Fruit fly (Drosophila melanogaster) whole organism, embryonic: ENCODE measurements around the gene cass.
A peak's percentile ranks its signal among the peaks of the same experiment; 100 is the strongest.

ENCODE experiments used
- Abd-B ChIP-seq: fragments of 200-800 bp; sonication (Bioruptor generic); optimal IDR thresholded peaks from 2 replicates; lab custom pipeline; 2018; ENCODE audit warnings: missing biosample characterization, mild to moderate bottlenecking, missing genetic modification characterization, moderate library complexity
- Bgb ChIP-seq: fragments of 200-800 bp; sonication (Bioruptor generic); IDR thresholded peaks from 2 replicates; pipeline ENCODE4 v1.3.6; 2022; ENCODE audit warnings: missing biosample characterization, missing genetic modification characterization; ENCODE audit not compliant: partially characterized antibody
- CG11560 ChIP-seq: fragments of 200-800 bp; sonication (Bioruptor generic); IDR thresholded peaks from 3 replicates; pipeline ENCODE4 v1.3.6; 2022; ENCODE audit warnings: missing biosample characterization, missing genetic modification characterization
- CG11695 ChIP-seq: fragments of 200-800 bp; sonication (Bioruptor generic); IDR thresholded peaks from 3 replicates; pipeline ENCODE4 v1.3.6; 2022; ENCODE audit warnings: missing biosample characterization, missing genetic modification characterization
- CG12391 ChIP-seq: fragments of 200-800 bp; sonication (Bioruptor generic); optimal IDR thresholded peaks from 3 replicates; lab custom pipeline; 2018; ENCODE audit warnings: missing biosample characterization, mild to moderate bottlenecking, missing genetic modification characterization, moderate library complexity
- CG13424 ChIP-seq: fragments of 200-800 bp; sonication (Bioruptor generic); optimal IDR thresholded peaks from 2 replicates; lab custom pipeline; 2019; ENCODE audit warnings: missing biosample characterization, mild to moderate bottlenecking, missing genetic modification characterization, moderate library complexity
- CG2120 ChIP-seq: fragments of 200-800 bp; sonication (Bioruptor generic); optimal IDR thresholded peaks from 3 replicates; lab custom pipeline; 2016; ENCODE audit warnings: missing biosample characterization, missing genetic modification characterization
- CG2199 ChIP-seq: fragments of 200-800 bp; sonication (Bioruptor generic); IDR thresholded peaks from 3 replicates; pipeline ENCODE4 v1.3.6; 2022; ENCODE audit warnings: missing biosample characterization, missing genetic modification characterization
- CG2875 ChIP-seq: fragments of 200-800 bp; sonication (Bioruptor generic); optimal IDR thresholded peaks from 2 replicates; lab custom pipeline; 2017; ENCODE audit warnings: missing biosample characterization, mild to moderate bottlenecking, missing genetic modification characterization, missing genetic modification reagents
- CG34376 ChIP-seq: fragments of 200-800 bp; sonication (Bioruptor generic); optimal IDR thresholded peaks from 2 replicates; lab custom pipeline; 2018; ENCODE audit warnings: missing biosample characterization, mild to moderate bottlenecking, missing genetic modification characterization
- CG3838 ChIP-seq: fragments of 200-800 bp; sonication (Bioruptor generic); optimal IDR thresholded peaks from 3 replicates; lab custom pipeline; 2016; ENCODE audit warnings: missing biosample characterization, missing genetic modification characterization
- CG5953 ChIP-seq: fragments of 200-800 bp; sonication (Bioruptor generic); IDR thresholded peaks from 2 replicates; pipeline ENCODE4 v1.3.6; 2022; ENCODE audit warnings: missing biosample characterization, missing genetic modification characterization
- CG7745 ChIP-seq: fragments of 200-800 bp; sonication (Bioruptor generic); optimal IDR thresholded peaks from 2 replicates; lab custom pipeline; 2018; ENCODE audit warnings: missing biosample characterization, mild to moderate bottlenecking, missing genetic modification characterization, moderate library complexity
- CG7839 ChIP-seq: fragments of 200-800 bp; sonication (Bioruptor generic); optimal IDR thresholded peaks from 3 replicates; lab custom pipeline; 2018; ENCODE audit warnings: missing biosample characterization, mild to moderate bottlenecking, missing genetic modification characterization, moderate library complexity
- CG8924 ChIP-seq: fragments of 200-800 bp; optimal IDR thresholded peaks from 3 replicates; lab custom pipeline; 2019; ENCODE audit warnings: missing biosample characterization, mild to moderate bottlenecking, missing genetic modification characterization, moderate library complexity
- CG8944 ChIP-seq: fragments of 200-800 bp; sonication (Bioruptor generic); optimal IDR thresholded peaks from 3 replicates; lab custom pipeline; 2016; ENCODE audit warnings: missing biosample characterization, missing genetic modification characterization
- CG9797 ChIP-seq: fragments of 200-800 bp; sonication (Bioruptor generic); optimal IDR thresholded peaks from 3 replicates; lab custom pipeline; 2018; ENCODE audit warnings: missing biosample characterization, mild to moderate bottlenecking, missing genetic modification characterization
- CrebB ChIP-seq: fragments of 200-800 bp; sonication (Bioruptor generic); optimal IDR thresholded peaks from 3 replicates; lab custom pipeline; 2018; ENCODE audit warnings: missing biosample characterization, mild to moderate bottlenecking, missing genetic modification characterization
- D ChIP-seq, 2 experiments: fragments of 200-800 bp in 1 of 2; fragments of >200 bp in 1 of 2; sonication (Bioruptor generic) in 1 of 2; optimal IDR thresholded peaks; 2 replicates in 1 of 2; 3 replicates in 1 of 2; lab custom pipeline; 2017; ENCODE audit warnings: mild to moderate bottlenecking in 1 of 2, missing biosample characterization in 1 of 2, missing genetic modification characterization in 1 of 2, missing genetic modification reagents in 1 of 2
- Dip2 ChIP-seq: fragments of 200-800 bp; sonication (Bioruptor generic); IDR thresholded peaks from 2 replicates; pipeline ENCODE4 v1.3.6; 2022; ENCODE audit warnings: missing biosample characterization, missing genetic modification characterization
- Dll ChIP-seq: fragments of 200-800 bp; sonication (Bioruptor generic); IDR thresholded peaks from 4 replicates; pipeline ENCODE4 v1.3.6; 2022; ENCODE audit warnings: missing biosample characterization, missing genetic modification characterization; ENCODE audit not compliant: partially characterized antibody
- Dp ChIP-seq: fragments of 200-800 bp; sonication (Bioruptor generic); optimal IDR thresholded peaks from 2 replicates; lab custom pipeline; 2018; ENCODE audit warnings: missing biosample characterization, mild to moderate bottlenecking, missing genetic modification characterization, moderate library complexity
- E2f2 ChIP-seq: fragments of 200-800 bp; sonication (Bioruptor generic); IDR thresholded peaks from 2 replicates; pipeline ENCODE4 v1.3.6; 2022; ENCODE audit warnings: missing biosample characterization, missing genetic modification characterization
- Eip74EF ChIP-seq, 2 experiments: fragments of 200-800 bp in 1 of 2; fragments of >200 bp in 1 of 2; sonication (Bioruptor generic) in 1 of 2; optimal IDR thresholded peaks; 2 replicates each; lab custom pipeline; 2017 to 2019; ENCODE audit warnings: missing biosample characterization in 2 of 2, missing genetic modification characterization in 2 of 2, mild to moderate bottlenecking in 1 of 2, moderate library complexity in 1 of 2
- MBD-R2 ChIP-seq: fragments of 200-800 bp; sonication (Bioruptor generic); IDR thresholded peaks from 2 replicates; pipeline ENCODE4 v1.3.6; 2022; ENCODE audit warnings: missing biosample characterization, missing genetic modification characterization
- MESR4 ChIP-seq: fragments of 200-800 bp; sonication (Bioruptor generic); optimal IDR thresholded peaks from 2 replicates; lab custom pipeline; 2018; ENCODE audit warnings: missing biosample characterization, mild to moderate bottlenecking, missing genetic modification characterization, moderate library complexity
- NK7.1 ChIP-seq: fragments of 200-800 bp; sonication (Bioruptor generic); optimal IDR thresholded peaks from 3 replicates; lab custom pipeline; 2016; ENCODE audit warnings: missing biosample characterization, missing genetic modification characterization
- Opbp ChIP-seq: fragments of 200-800 bp; sonication (Bioruptor generic); IDR thresholded peaks from 3 replicates; pipeline ENCODE4 v1.3.6; 2022; ENCODE audit warnings: missing biosample characterization, missing genetic modification characterization; ENCODE audit not compliant: partially characterized antibody
- Scr ChIP-seq: fragments of 200-800 bp; sonication (Bioruptor generic); IDR thresholded peaks from 2 replicates; pipeline ENCODE4 v1.3.6; 2022; ENCODE audit warnings: missing biosample characterization, missing genetic modification characterization; ENCODE audit not compliant: partially characterized antibody
- Stat92E ChIP-seq, 3 experiments: fragments of >200 bp in 2 of 3; fragments of 200-800 bp in 1 of 3; sonication (Bioruptor generic) in 1 of 3; optimal IDR thresholded peaks; 2 replicates each; lab custom pipeline; 2017 to 2019; ENCODE audit warnings: missing biosample characterization in 3 of 3, missing genetic modification characterization in 3 of 3, mild to moderate bottlenecking in 1 of 3, moderate library complexity in 1 of 3
- Trl ChIP-seq, 3 experiments: fragments of >200 bp in 2 of 3; fragments of 200-800 bp in 1 of 3; sonication (Bioruptor generic) in 1 of 3; optimal IDR thresholded peaks; 2 replicates in 1 of 3; 3 replicates in 2 of 3; lab custom pipeline; 2016 to 2017; ENCODE audit warnings: missing biosample characterization in 1 of 3, missing genetic modification characterization in 1 of 3
- btn ChIP-seq: fragments of 200-800 bp; sonication (Bioruptor generic); optimal IDR thresholded peaks from 2 replicates; lab custom pipeline; 2016; ENCODE audit warnings: missing biosample characterization, missing genetic modification characterization
- chif ChIP-seq, 2 experiments: fragments of 200-800 bp; sonication (Bioruptor generic); optimal IDR thresholded peaks; 3 replicates each; lab custom pipeline; 2016; ENCODE audit warnings: missing biosample characterization in 2 of 2, missing genetic modification characterization in 2 of 2
- chinmo ChIP-seq: fragments of 200-800 bp; sonication (Bioruptor generic); IDR thresholded peaks from 4 replicates; pipeline ENCODE4 v1.3.6; 2022; ENCODE audit warnings: missing biosample characterization, missing genetic modification characterization; ENCODE audit not compliant: partially characterized antibody
- ci ChIP-seq: fragments of 200-800 bp; sonication (Bioruptor generic); IDR thresholded peaks from 3 replicates; pipeline ENCODE4 v1.3.6; 2022; ENCODE audit warnings: missing biosample characterization, missing genetic modification characterization
- dysf ChIP-seq: fragments of 200-800 bp; sonication (Bioruptor generic); IDR thresholded peaks from 3 replicates; pipeline ENCODE4 v1.3.6; 2022; ENCODE audit warnings: missing biosample characterization, missing genetic modification characterization
- gfzf ChIP-seq: fragments of 200-800 bp; sonication (Bioruptor generic); optimal IDR thresholded peaks from 2 replicates; lab custom pipeline; 2016; ENCODE audit warnings: missing biosample characterization, mild to moderate bottlenecking, missing genetic modification characterization, moderate library complexity
- ham ChIP-seq: fragments of 200-800 bp; sonication (Bioruptor generic); IDR thresholded peaks from 2 replicates; pipeline ENCODE4 v1.3.6; 2022; ENCODE audit warnings: missing biosample characterization, missing genetic modification characterization
- kah ChIP-seq: fragments of 200-800 bp; sonication (Bioruptor generic); optimal IDR thresholded peaks from 2 replicates; lab custom pipeline; 2018; ENCODE audit warnings: missing biosample characterization, mild to moderate bottlenecking, missing genetic modification characterization
- lbe ChIP-seq: fragments of 200-800 bp; sonication (Bioruptor generic); optimal IDR thresholded peaks from 2 replicates; lab custom pipeline; 2016; ENCODE audit warnings: missing biosample characterization, mild to moderate bottlenecking, missing genetic modification characterization
- mam ChIP-seq: fragments of 200-800 bp; sonication (Bioruptor generic); optimal IDR thresholded peaks from 3 replicates; lab custom pipeline; 2016; ENCODE audit warnings: missing biosample characterization, missing genetic modification characterization
- nerfin-1 ChIP-seq: fragments of 200-800 bp; sonication (Bioruptor generic); optimal IDR thresholded peaks from 3 replicates; lab custom pipeline; 2019; ENCODE audit warnings: missing biosample characterization, mild to moderate bottlenecking, missing genetic modification characterization, moderate library complexity
- so ChIP-seq: fragments of 200-800 bp; sonication (Bioruptor generic); IDR thresholded peaks from 3 replicates; pipeline ENCODE4 v1.3.6; 2022; ENCODE audit warnings: missing biosample characterization, missing genetic modification characterization
- ssp ChIP-seq: fragments of 200-800 bp; sonication (Bioruptor generic); IDR thresholded peaks from 2 replicates; pipeline ENCODE4 v1.3.6; 2022; ENCODE audit warnings: missing biosample characterization, missing genetic modification characterization
- trem ChIP-seq: fragments of 200-800 bp; optimal IDR thresholded peaks from 3 replicates; lab custom pipeline; 2019; ENCODE audit warnings: missing biosample characterization, mild to moderate bottlenecking, missing genetic modification characterization, moderate library complexity
- z ChIP-seq: fragments of 200-800 bp; sonication (Bioruptor generic); IDR thresholded peaks from 3 replicates; pipeline ENCODE4 v1.3.6; 2022; ENCODE audit warnings: missing biosample characterization, missing genetic modification characterization

cass gene

dm6 chr2L:17472582-17473524, 4.8 kb downstream of the cass start, which contains the start of gene BicD (continued):
- TF ChIP-seq ham (GFP tag; lab: Robert Waterston, UW) (no peak), CrebB (tag; lab: Kevin White, UChicago) (peak; percentile 32), CG8944 (GFP tag; lab: Kevin White, UChicago) (no peak), nerfin-1 (tag; lab: Kevin White, UChicago) (peak; percentile 99), CG11695 (GFP tag; lab: Robert Waterston, UW) (0 out of 3 replicates have a peak, but pooled peaks have one; percentile 15), CG11560 (tag; lab: Robert Waterston, UW) (peak; percentile 97), Dll (GFP tag; lab: Robert Waterston, UW) (peak; percentile 78), CG2875 (GFP tag; lab: Kevin White, UChicago) (no peak), Dp (GFP tag; lab: Kevin White, UChicago) (peak; percentile 46), Scr (GFP tag; lab: Robert Waterston, UW) (peak; percentile 70), CG3838 (GFP tag; lab: Kevin White, UChicago) (no peak), btn (GFP tag; lab: Kevin White, UChicago) (no peak), CG12391 (tag; lab: Kevin White, UChicago) (peak; percentile 53), ci (GFP tag; lab: Robert Waterston, UW) (no peak), chif (GFP tag; optimal IDR thresholded peaks at IDR 0.05; lab: Kevin White, UChicago) (no peak), D (optimal IDR thresholded peaks at IDR 0.05; lab: Kevin White, UChicago) (peak; percentile 46), D (GFP tag; optimal IDR thresholded peaks at IDR 0.05; lab: Kevin White, UChicago) (no peak), Abd-B (peak; percentile 39), mam (GFP tag; lab: Kevin White, UChicago) (no peak), CG34376 (GFP tag; lab: Kevin White, UChicago) (peak; percentile 28), Stat92E (GFP tag; optimal IDR thresholded peaks at IDR 0.05; lab: Kevin White, UChicago) (peak in 1 of 3 experiments; percentile 17), MBD-R2 (GFP tag; lab: Robert Waterston, UW) (peak; percentile 52), CG7745 (peak; percentile 9), E2f2 (GFP tag; lab: Robert Waterston, UW) (peak; percentile 41; the same call in 1 of the 2 replicates), CG9797 (GFP tag; lab: Kevin White, UChicago) (peak; percentile 80), NK7.1 (GFP tag; lab: Kevin White, UChicago) (no peak), CG8924 (tag; lab: Kevin White, UChicago) (peak; percentile 24), MESR4 (GFP tag; lab: Kevin White, UChicago) (peak; percentile 52), CG13424 (tag; lab: Kevin White, UChicago) (peak; percentile 4), ssp (GFP tag; lab: Robert Waterston, UW) (peak; percentile 71), chinmo (GFP tag; lab: Robert Waterston, UW) (0 out of 4 replicates have a peak, but pooled peaks have one; percentile 62), CG5953 (no peak), Opbp (peak; percentile 49; the same call in 1 of the 3 replicates), lbe (GFP tag; lab: Kevin White, UChicago) (peak; percentile 37), CG7839 (tag; lab: Kevin White, UChicago) (no peak), Bgb (GFP tag; lab: Robert Waterston, UW) (peak; percentile 56), dysf (GFP tag; lab: Robert Waterston, UW) (0 out of 3 replicates have a peak, but pooled peaks have one; percentile 6), gfzf (GFP tag; lab: Kevin White, UChicago) (peak; percentile 90), z (no peak), Eip74EF (GFP tag; optimal IDR thresholded peaks at IDR 0.05; lab: Kevin White, UChicago) (no peak), CG2199 (0 out of 3 replicates have a peak, but pooled peaks have one; percentile 26), CG2120 (GFP tag; lab: Kevin White, UChicago) (peak; percentile 14), Dip2 (GFP tag; lab: Robert Waterston, UW) (no peak), trem (tag; lab: Kevin White, UChicago) (peak; percentile 83), kah (GFP tag; lab: Kevin White, UChicago) (no peak), so (no peak), Trl (optimal IDR thresholded peaks at IDR 0.05; lab: Kevin White, UChicago) (peak in 1 of 2 experiments; percentile 17), Trl (GFP tag; optimal IDR thresholded peaks at IDR 0.05; lab: Kevin White, UChicago) (no peak)
